Worm (Caenorhabditis elegans) whole organism, L2 larva: Measurements from ENCODE around the gene gldi-6.

Experiments used
- F13H6.1 ChIP-seq: sonication (generic microtip); optimal IDR thresholded peaks from 2 replicates; lab custom pipeline; 2016; ENCODE audit warnings: missing genetic modification characterization, missing compliant biosample characterization
- ZK546.5 ChIP-seq: sonication (generic microtip); optimal IDR thresholded peaks from 2 replicates; lab custom pipeline; 2017; ENCODE audit warnings: missing biosample characterization, missing genetic modification characterization
- dmd-4 ChIP-seq: sonication (generic microtip); optimal IDR thresholded peaks from 2 replicates; lab custom pipeline; 2017; ENCODE audit warnings: missing biosample characterization, missing genetic modification characterization
- gmeb-1 ChIP-seq: fragments of 150-350 bp; optimal IDR thresholded peaks from 2 replicates; lab custom pipeline; 2014; ENCODE audit warnings: missing biosample characterization, missing genetic modification characterization
- nhr-12 ChIP-seq: fragments of 150-350 bp; optimal IDR thresholded peaks from 2 replicates; lab custom pipeline; 2014; ENCODE audit warnings: missing biosample characterization, missing genetic modification characterization
- skn-1 ChIP-seq: sonication (generic microtip); optimal IDR thresholded peaks from 2 replicates; lab custom pipeline; 2017; ENCODE audit warnings: missing biosample characterization, missing genetic modification characterization
- unc-62 ChIP-seq: fragments of 150-350 bp; optimal IDR thresholded peaks from 2 replicates; lab custom pipeline; 2014; ENCODE audit warnings: missing biosample characterization, missing genetic modification reagents, missing genetic modification characterization
- zag-1 ChIP-seq: fragments of 150-350 bp; optimal IDR thresholded peaks from 2 replicates; lab custom pipeline; 2014; ENCODE audit warnings: missing biosample characterization, missing genetic modification characterization
- ztf-11 ChIP-seq: sonication (generic microtip); optimal IDR thresholded peaks from 2 replicates; lab custom pipeline; 2017; ENCODE audit warnings: missing biosample characterization, missing genetic modification characterization
- ztf-4 ChIP-seq: fragments of 150-350 bp; optimal IDR thresholded peaks from 2 replicates; lab custom pipeline; 2014; ENCODE audit warnings: missing biosample characterization, missing genetic modification characterization

- TF ChIP-seq nhr-12 (tag; lab: Kevin White, UChicago) (no peak), F13H6.1 (no peak), gmeb-1 (tag; lab: Kevin White, UChicago) (no peak), ztf-4 (tag; lab: Kevin White, UChicago) (no peak), dmd-4 (tag; lab: Kevin White, UChicago) (no peak), ztf-11 (tag; lab: Kevin White, UChicago) (no peak), zag-1 (tag; lab: Kevin White, UChicago) (no peak), skn-1 (tag; lab: Kevin White, UChicago) (no peak), ZK546.5 (tag; lab: Kevin White, UChicago) (no peak), unc-62 (no peak)
These were observed 27.0 kb downstream of the gldi-6 start, which contains the start of gene sdz-32 for ce11 chrII:3473744-3474143.
